Worm (Caenorhabditis elegans) whole organism, early embryonic: ENCODE data around the gene srh-55.

ENCODE experiments used
- B0310.2 ChIP-seq: sonication (generic microtip); optimal IDR thresholded peaks from 2 replicates; lab custom pipeline; 2016; ENCODE audit warnings: mild to moderate bottlenecking, missing genetic modification characterization, missing compliant biosample characterization
- F13C5.2 ChIP-seq: sonication (generic microtip); optimal IDR thresholded peaks from 2 replicates; lab custom pipeline; 2017; ENCODE audit warnings: mild to moderate bottlenecking, missing genetic modification characterization, inconsistent platforms, missing compliant biosample characterization
- aly-1 ChIP-seq: sonication (generic microtip); optimal IDR thresholded peaks from 2 replicates; lab custom pipeline; 2016; ENCODE audit warnings: missing genetic modification characterization, missing compliant biosample characterization
- ama-1 ChIP-seq: fragments of 150-350 bp; optimal IDR thresholded peaks from 2 replicates; lab custom pipeline; 2014
- ceh-13 ChIP-seq: fragments of 200-800 bp; sonication (Bioruptor generic); optimal IDR thresholded peaks from 2 replicates; lab custom pipeline; 2018; ENCODE audit warnings: mild to moderate bottlenecking, missing genetic modification characterization, missing compliant biosample characterization
- ceh-36 ChIP-seq: sonication (generic microtip); optimal IDR thresholded peaks from 2 replicates; lab custom pipeline; 2016; ENCODE audit warnings: missing genetic modification characterization, inconsistent platforms, missing compliant biosample characterization
- ets-7 ChIP-seq: sonication (generic microtip); optimal IDR thresholded peaks from 2 replicates; lab custom pipeline; 2016; ENCODE audit warnings: missing genotype, missing genetic modification characterization, missing compliant biosample characterization
- flt-1 ChIP-seq: fragments of 200-800 bp; sonication (Bioruptor generic); IDR thresholded peaks from 2 replicates; pipeline ENCODE4 v1.3.6; 2022; ENCODE audit warnings: missing genetic modification characterization, missing compliant biosample characterization
- hmbx-1 ChIP-seq: sonication (generic microtip); optimal IDR thresholded peaks from 2 replicates; lab custom pipeline; 2016; ENCODE audit warnings: mild to moderate bottlenecking, missing genetic modification characterization, missing compliant biosample characterization
- hmg-4 ChIP-seq: fragments of 200-800 bp; sonication (Bioruptor generic); optimal IDR thresholded peaks from 2 replicates; lab custom pipeline; 2018; ENCODE audit warnings: mild to moderate bottlenecking, missing genetic modification characterization, missing compliant biosample characterization
- hnd-1 ChIP-seq: sonication (generic microtip); optimal IDR thresholded peaks from 2 replicates; lab custom pipeline; 2016; ENCODE audit warnings: missing genetic modification characterization, missing compliant biosample characterization
- pes-1 ChIP-seq: fragments of 200-800 bp; sonication (Bioruptor generic); IDR thresholded peaks from 2 replicates; pipeline ENCODE4 v1.3.6; 2022; ENCODE audit warnings: missing genetic modification reagents, missing genetic modification characterization, missing compliant biosample characterization
- scrt-1 ChIP-seq: fragments of 200-800 bp; sonication (Bioruptor generic); IDR thresholded peaks from 2 replicates; pipeline ENCODE4 v1.3.6; 2022; ENCODE audit warnings: missing genetic modification characterization, missing compliant biosample characterization
- sea-1 ChIP-seq: fragments of 200-800 bp; sonication (Bioruptor generic); conservative IDR thresholded peaks from 2 replicates; pipeline ENCODE4 v1.3.6; 2022; ENCODE audit warnings: missing genetic modification characterization, missing compliant biosample characterization
- tbx-11 ChIP-seq: fragments of 200-800 bp; sonication (Bioruptor generic); IDR thresholded peaks from 2 replicates; pipeline ENCODE4 v1.3.6; 2022; ENCODE audit warnings: missing genetic modification characterization, missing compliant biosample characterization
- tbx-37 ChIP-seq: fragments of 200-800 bp; sonication (Bioruptor generic); conservative IDR thresholded peaks from 2 replicates; pipeline ENCODE4 v1.3.6; 2022; ENCODE audit warnings: missing genetic modification reagents, missing genetic modification characterization, missing compliant biosample characterization
- tra-4 ChIP-seq: sonication (generic microtip); optimal IDR thresholded peaks from 2 replicates; lab custom pipeline; 2017; ENCODE audit warnings: missing genetic modification characterization, missing compliant biosample characterization

Gene srh-55

DNA sequence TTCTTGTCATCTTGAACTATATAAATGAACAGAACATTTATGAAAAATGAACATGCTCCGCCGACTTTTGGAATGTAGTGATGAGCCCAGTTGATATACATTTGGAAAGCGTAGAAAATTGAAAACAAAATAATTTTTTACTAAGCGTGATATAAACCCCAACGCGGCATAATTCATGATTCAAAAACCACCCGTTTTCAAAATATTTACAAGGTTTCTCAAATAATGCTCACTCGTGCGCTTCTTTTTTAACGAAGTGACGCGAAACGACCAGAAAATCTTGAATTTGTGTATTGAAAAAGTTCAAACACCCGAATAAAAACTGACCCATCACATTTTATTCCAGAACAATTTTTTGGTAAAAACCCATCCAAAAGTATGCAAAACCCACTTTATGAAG is 26.0 kb upstream of the srh-55 start, which contains the start of gene srj-27:
TSS of gene srj-27 (minus strand) at position 101 of the 400 bp plus-strand sequence.
- no peak for TF ChIP-seq tbx-37 (GFP tag; lab: Robert Waterston, UW)
- TF ChIP-seq scrt-1, result no peak
- TF ChIP-seq sea-1, result no peak
- no peak for TF ChIP-seq ceh-13 (GFP tag; lab: Kevin White, UChicago)
- TF ChIP-seq hmg-4 (GFP tag; lab: Kevin White, UChicago), result no peak
- TF ChIP-seq ets-7 (tag; lab: Kevin White, UChicago), result no peak
- no peak for TF ChIP-seq flt-1 (GFP tag; lab: Robert Waterston, UW)
- no peak for TF ChIP-seq hmbx-1 (tag; lab: Kevin White, UChicago)
- TF ChIP-seq ama-1 (lab: Kevin White, UChicago), result no peak
- TF ChIP-seq tra-4, result no peak
- TF ChIP-seq aly-1 (tag; lab: Kevin White, UChicago), result no peak
- no peak for TF ChIP-seq ceh-36 (tag; lab: Kevin White, UChicago)
- TF ChIP-seq hnd-1, result no peak
- no peak for TF ChIP-seq B0310.2 (tag; lab: Kevin White, UChicago)
- TF ChIP-seq F13C5.2 (tag; lab: Kevin White, UChicago), result no peak

DNA sequence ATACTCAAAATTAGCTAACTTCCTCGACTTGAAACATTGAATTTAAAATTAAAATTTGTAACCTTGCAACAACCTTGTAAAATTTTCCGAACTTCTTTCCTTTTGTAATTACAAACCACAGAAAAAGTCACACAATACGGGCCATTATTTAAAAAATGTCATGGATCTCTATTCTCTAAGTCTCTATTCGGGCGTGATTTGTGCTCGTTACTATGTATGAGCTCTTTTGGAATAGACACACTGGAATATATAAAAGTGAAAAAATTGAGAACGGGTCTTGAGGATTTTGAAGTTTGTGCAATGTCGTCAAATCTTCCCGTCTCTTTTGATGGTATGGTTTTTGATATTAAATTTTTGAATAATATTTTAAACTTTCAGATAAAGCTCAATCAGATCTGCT is 25.4 kb upstream of the srh-55 start, which contains the start of gene srr-7:
TSS of gene srr-7 (plus strand) at position 301 of the 400 bp plus-strand sequence.
- TF ChIP-seq ets-7 (tag; lab: Kevin White, UChicago) (no peak), B0310.2 (tag; lab: Kevin White, UChicago) (no peak), aly-1 (tag; lab: Kevin White, UChicago) (no peak), tbx-37 (GFP tag; lab: Robert Waterston, UW) (no peak), F13C5.2 (tag; lab: Kevin White, UChicago) (no peak)

DNA sequence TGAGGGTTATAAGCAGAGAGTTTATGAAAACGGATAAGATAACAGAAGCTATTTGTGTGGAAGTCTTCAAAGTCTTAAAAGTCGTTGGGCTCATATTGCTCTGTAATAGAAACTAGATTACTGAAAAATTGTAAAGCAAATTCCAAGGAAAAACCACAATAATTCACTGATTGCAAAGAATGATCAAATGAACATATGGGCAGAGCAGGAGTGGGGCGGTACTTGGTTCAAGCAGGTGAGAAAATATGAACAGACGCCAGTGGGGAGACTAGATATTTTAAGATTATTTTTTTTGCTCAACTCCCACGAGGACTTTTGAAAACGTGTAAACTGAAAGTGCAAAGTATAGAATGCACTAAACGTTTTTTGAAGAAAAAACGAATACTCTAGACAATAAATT is 21.0 kb upstream of the srh-55 start, which contains the start of gene str-171:
TSS of gene str-171 (minus strand) at position 101 of the 400 bp plus-strand sequence.
- TF ChIP-seq B0310.2 (tag; lab: Kevin White, UChicago) (no peak), flt-1 (GFP tag; lab: Robert Waterston, UW) (no peak), tra-4 (no peak), hmg-4 (GFP tag; lab: Kevin White, UChicago) (no peak), ceh-13 (GFP tag; lab: Kevin White, UChicago) (no peak)

DNA sequence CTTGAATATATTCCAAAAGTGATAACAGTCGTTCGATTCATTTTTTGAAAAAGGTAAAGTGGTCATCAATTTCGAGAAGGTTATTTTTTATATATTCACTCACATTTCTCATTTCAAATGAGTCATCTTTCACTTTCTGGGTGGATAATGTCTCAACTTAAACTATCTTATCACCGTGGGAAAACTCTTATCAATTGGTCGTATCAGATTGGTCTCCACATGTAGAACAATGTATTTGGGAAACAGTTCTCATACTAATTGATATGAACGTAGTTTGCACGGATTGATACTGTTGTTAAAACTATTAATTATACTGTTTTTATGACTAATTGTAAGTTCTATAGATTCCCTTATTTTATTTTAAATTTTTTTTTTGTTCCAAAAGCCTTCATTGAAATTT is 19.6 kb upstream of the srh-55 start:
- TF ChIP-seq hnd-1, result no peak
- TF ChIP-seq sea-1, result no peak
- TF ChIP-seq tbx-11 (GFP tag; lab: Robert Waterston, UW), result no peak
- TF ChIP-seq scrt-1, result no peak
- no peak for TF ChIP-seq tra-4
- TF ChIP-seq ceh-13 (GFP tag; lab: Kevin White, UChicago), result no peak
- no peak for TF ChIP-seq ceh-36 (tag; lab: Kevin White, UChicago)

DNA sequence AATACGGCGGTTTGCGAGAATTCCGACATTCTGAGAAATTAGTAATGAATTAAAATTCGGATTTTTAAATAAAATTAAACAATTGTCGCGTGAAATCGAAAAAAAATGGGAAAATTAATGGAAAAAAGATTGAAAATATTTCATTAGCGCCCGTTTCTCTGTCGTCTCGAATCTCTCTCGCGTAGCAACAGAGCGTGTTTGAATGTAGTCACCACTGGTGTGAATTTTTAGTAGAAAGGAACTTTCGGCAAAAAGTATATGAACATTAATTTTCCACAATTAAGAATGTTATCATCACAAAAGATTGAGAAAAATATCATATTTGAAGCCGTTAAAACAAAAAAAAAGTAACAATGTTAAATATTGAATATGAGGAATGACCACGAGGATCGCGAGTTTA is 16.6 kb upstream of the srh-55 start, which contains the start of gene aipl-1:
TSS of gene aipl-1 (minus strand) at position 30 of the 400 bp plus-strand sequence.
- TF ChIP-seq ets-7 (tag; lab: Kevin White, UChicago) (no peak), tbx-37 (GFP tag; lab: Robert Waterston, UW) (peak; percentile 42; the same call in 1 of the 2 replicates)

DNA sequence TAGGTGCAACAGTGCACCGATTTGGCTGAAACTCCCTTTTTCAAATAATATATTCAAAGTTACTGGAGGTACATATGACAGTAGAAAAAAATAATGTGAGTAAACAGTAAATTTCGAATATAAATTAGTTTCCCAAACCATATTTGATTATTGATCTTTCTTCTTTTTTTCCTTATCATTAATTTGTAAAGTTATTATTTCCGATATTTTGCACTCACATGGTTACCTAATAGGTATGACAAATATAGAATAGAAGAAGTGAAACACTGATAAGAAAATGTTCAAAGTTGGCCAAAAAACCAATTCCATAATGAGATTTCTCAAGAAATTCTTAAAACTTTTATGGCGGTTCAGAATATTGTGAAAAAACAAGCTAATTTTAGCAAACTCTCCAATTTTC is 13.6 kb upstream of the srh-55 start:
- no peak for TF ChIP-seq tbx-37 (GFP tag; lab: Robert Waterston, UW)
- no peak for TF ChIP-seq hmbx-1 (tag; lab: Kevin White, UChicago)
- no peak for TF ChIP-seq ceh-13 (GFP tag; lab: Kevin White, UChicago)
- no peak for TF ChIP-seq scrt-1
- no peak for TF ChIP-seq tra-4
- no peak for TF ChIP-seq sea-1
- no peak for TF ChIP-seq B0310.2 (tag; lab: Kevin White, UChicago)
- no peak for TF ChIP-seq ets-7 (tag; lab: Kevin White, UChicago)
- TF ChIP-seq tbx-11 (GFP tag; lab: Robert Waterston, UW), result no peak
- TF ChIP-seq ama-1 (lab: Kevin White, UChicago), result no peak
- no peak for TF ChIP-seq F13C5.2 (tag; lab: Kevin White, UChicago)
- TF ChIP-seq ceh-36 (tag; lab: Kevin White, UChicago), result no peak
- no peak for TF ChIP-seq hmg-4 (GFP tag; lab: Kevin White, UChicago)
- TF ChIP-seq pes-1 (GFP tag; lab: Robert Waterston, UW), result no peak
- no peak for TF ChIP-seq hnd-1
- no peak for TF ChIP-seq aly-1 (tag; lab: Kevin White, UChicago)
- TF ChIP-seq flt-1 (GFP tag; lab: Robert Waterston, UW), result no peak

DNA sequence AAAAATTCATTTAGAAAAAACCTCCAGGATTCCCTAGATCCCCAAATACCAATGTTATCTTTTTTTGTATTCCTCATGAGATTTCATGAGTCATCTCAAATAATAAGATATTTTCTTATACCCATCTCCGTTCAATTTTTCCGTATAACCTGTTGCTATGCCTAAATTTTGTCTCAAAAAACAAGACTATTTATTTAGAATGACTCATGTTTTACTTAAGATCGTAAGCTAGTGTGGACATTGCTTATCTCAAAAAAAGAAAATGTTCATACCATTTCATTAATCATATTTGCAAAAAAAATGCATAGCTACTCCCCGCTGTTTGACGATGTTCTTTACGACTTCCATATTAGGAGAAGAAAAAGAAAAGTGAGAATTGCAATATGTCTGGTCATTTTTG is 13.1 kb upstream of the srh-55 start, which contains the start of gene K08F9.3:
TSS of gene K08F9.3 (plus strand) at position 301 of the 400 bp plus-strand sequence.
- TF ChIP-seq ama-1 (lab: Kevin White, UChicago) (no peak), ets-7 (tag; lab: Kevin White, UChicago) (no peak), hmg-4 (GFP tag; lab: Kevin White, UChicago) (no peak), pes-1 (GFP tag; lab: Robert Waterston, UW) (no peak), tra-4 (no peak), F13C5.2 (tag; lab: Kevin White, UChicago) (no peak)

DNA sequence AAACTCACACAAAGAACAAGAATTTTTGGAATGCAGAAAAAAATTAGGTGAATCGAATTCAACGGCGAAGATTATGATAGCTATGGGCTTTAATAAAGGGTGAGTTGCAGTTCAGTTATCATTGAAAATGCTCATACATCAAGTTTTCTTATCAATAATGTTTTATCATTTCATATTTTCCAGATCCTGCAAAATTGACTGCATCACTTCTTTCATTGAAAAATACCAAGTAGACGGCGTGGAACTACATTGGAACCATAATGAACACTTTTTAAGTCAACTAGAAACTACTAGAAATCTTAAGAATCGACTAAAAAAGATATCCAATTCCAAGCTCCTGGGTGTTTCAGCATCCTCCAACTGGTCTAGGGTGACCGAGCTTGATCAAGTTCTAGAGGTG is 10.1 kb upstream of the srh-55 start, which contains the start of gene K08F9.1:
TSS of gene K08F9.1 (minus strand) at position 101 of the 400 bp plus-strand sequence.
- TF ChIP-seq ama-1 (lab: Kevin White, UChicago) (no peak), tbx-11 (GFP tag; lab: Robert Waterston, UW) (no peak), hmg-4 (GFP tag; lab: Kevin White, UChicago) (no peak), sea-1 (no peak), ceh-13 (GFP tag; lab: Kevin White, UChicago) (no peak)
